Worm (Caenorhabditis elegans) whole organism, L2 larva: ENCODE measurements around the gene W06H8.6.
A peak's percentile ranks its signal among the peaks of the same experiment; 100 is the strongest.

Experiments used
- aly-2 ChIP-seq: fragments of 150-350 bp; optimal IDR thresholded peaks from 2 replicates; lab custom pipeline; 2014; ENCODE audit warnings: missing biosample characterization, missing genetic modification characterization
- ama-1 ChIP-seq: fragments of 150-350 bp; optimal IDR thresholded peaks from 2 replicates; lab custom pipeline; 2018; ENCODE audit warnings: inconsistent platforms
- dmd-4 ChIP-seq: sonication (generic microtip); optimal IDR thresholded peaks from 2 replicates; lab custom pipeline; 2017; ENCODE audit warnings: missing biosample characterization, missing genetic modification characterization
- fos-1 ChIP-seq: fragments of 150-350 bp; optimal IDR thresholded peaks from 2 replicates; lab custom pipeline; 2014; ENCODE audit warnings: missing biosample characterization, missing genetic modification characterization
- lin-13 ChIP-seq: fragments of 150-350 bp; optimal IDR thresholded peaks from 2 replicates; lab custom pipeline; 2014; ENCODE audit warnings: missing biosample characterization, missing genetic modification reagents, missing genetic modification characterization
- mdl-1 ChIP-seq, 2 experiments: fragments of 150-350 bp in 1 of 2; sonication (generic microtip) in 1 of 2; optimal IDR thresholded peaks; 2 replicates each; lab custom pipeline; 2017; ENCODE audit warnings: missing biosample characterization in 2 of 2, missing genetic modification characterization in 2 of 2
- nhr-12 ChIP-seq: fragments of 150-350 bp; optimal IDR thresholded peaks from 2 replicates; lab custom pipeline; 2014; ENCODE audit warnings: missing biosample characterization, missing genetic modification characterization
- nhr-129 ChIP-seq: fragments of 150-350 bp; optimal IDR thresholded peaks from 2 replicates; lab custom pipeline; 2014; ENCODE audit warnings: missing biosample characterization, missing genetic modification characterization
- nhr-77 ChIP-seq: fragments of 150-350 bp; optimal IDR thresholded peaks from 2 replicates; lab custom pipeline; 2014; ENCODE audit warnings: missing biosample characterization, missing genetic modification characterization
- skn-1 ChIP-seq: sonication (generic microtip); optimal IDR thresholded peaks from 2 replicates; lab custom pipeline; 2017; ENCODE audit warnings: missing biosample characterization, missing genetic modification characterization
- snpc-4 ChIP-seq: fragments of 150-350 bp; optimal IDR thresholded peaks from 2 replicates; lab custom pipeline; 2014; ENCODE audit warnings: missing biosample characterization, missing genetic modification characterization
- ztf-11 ChIP-seq: sonication (generic microtip); optimal IDR thresholded peaks from 2 replicates; lab custom pipeline; 2017; ENCODE audit warnings: missing biosample characterization, missing genetic modification characterization
- ztf-4 ChIP-seq: fragments of 150-350 bp; optimal IDR thresholded peaks from 2 replicates; lab custom pipeline; 2014; ENCODE audit warnings: missing biosample characterization, missing genetic modification characterization

DNA sequence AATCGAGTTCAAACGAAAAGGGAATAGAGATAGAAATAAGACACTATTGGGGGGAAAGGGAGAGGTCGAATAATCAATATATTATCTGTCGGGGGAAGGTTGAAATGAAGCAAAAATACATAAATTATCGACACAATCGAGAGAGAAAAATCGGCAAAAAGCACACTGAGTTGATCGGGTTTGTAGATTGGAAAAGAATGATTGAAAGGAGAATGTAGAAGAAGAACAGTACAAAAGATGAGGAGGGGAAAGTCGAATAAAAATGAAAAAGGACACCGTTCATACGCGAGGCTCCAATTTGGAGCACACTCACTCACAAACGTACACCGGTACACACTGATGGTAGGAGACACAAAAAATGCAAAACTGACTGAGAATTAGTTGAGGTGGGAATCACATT lies 5.5 kb downstream of the W06H8.6 start:
- no peak for TF ChIP-seq nhr-12 (tag; lab: Kevin White, UChicago)
- TF ChIP-seq skn-1 (tag; lab: Kevin White, UChicago), result no peak
- no peak for TF ChIP-seq ztf-11 (tag; lab: Kevin White, UChicago)
- TF ChIP-seq mdl-1 (tag; optimal IDR thresholded peaks at IDR 0.05; lab: Kevin White, UChicago), result no peak
- TF ChIP-seq fos-1, result no peak
- TF ChIP-seq nhr-129, result no peak
- TF ChIP-seq nhr-77, result no peak
- TF ChIP-seq aly-2 (tag; lab: Kevin White, UChicago), result no peak
- TF ChIP-seq lin-13 (GFP tag; lab: Kevin White, UChicago), result no peak
- peak; percentile 30 for TF ChIP-seq ama-1 (lab: Kevin White, UChicago)
- TF ChIP-seq dmd-4 (tag; lab: Kevin White, UChicago), result no peak
- no peak for TF ChIP-seq snpc-4
- TF ChIP-seq ztf-4 (tag; lab: Kevin White, UChicago), result no peak
